Worm (Caenorhabditis elegans) whole organism, early embryonic: ENCODE data around the gene ssq-3.

Experiments used
- F13C5.2 ChIP-seq: sonication (generic microtip); optimal IDR thresholded peaks from 2 replicates; lab custom pipeline; 2017; ENCODE audit warnings: mild to moderate bottlenecking, missing genetic modification characterization, inconsistent platforms, missing compliant biosample characterization
- ama-1 ChIP-seq: fragments of 150-350 bp; optimal IDR thresholded peaks from 2 replicates; lab custom pipeline; 2014
- ceh-36 ChIP-seq: sonication (generic microtip); optimal IDR thresholded peaks from 2 replicates; lab custom pipeline; 2016; ENCODE audit warnings: missing genetic modification characterization, inconsistent platforms, missing compliant biosample characterization
- flt-1 ChIP-seq: fragments of 200-800 bp; sonication (Bioruptor generic); IDR thresholded peaks from 2 replicates; pipeline ENCODE4 v1.3.6; 2022; ENCODE audit warnings: missing genetic modification characterization, missing compliant biosample characterization
- scrt-1 ChIP-seq: fragments of 200-800 bp; sonication (Bioruptor generic); IDR thresholded peaks from 2 replicates; pipeline ENCODE4 v1.3.6; 2022; ENCODE audit warnings: missing genetic modification characterization, missing compliant biosample characterization
- sea-1 ChIP-seq: fragments of 200-800 bp; sonication (Bioruptor generic); conservative IDR thresholded peaks from 2 replicates; pipeline ENCODE4 v1.3.6; 2022; ENCODE audit warnings: missing genetic modification characterization, missing compliant biosample characterization

- no peak for TF ChIP-seq ama-1
- no peak for TF ChIP-seq F13C5.2 (tag; lab: Kevin White, UChicago)
- no peak for TF ChIP-seq flt-1
- no peak for TF ChIP-seq scrt-1 (GFP tag; lab: Robert Waterston, UW)
- TF ChIP-seq ceh-36 (tag; lab: Kevin White, UChicago): no peak
- TF ChIP-seq sea-1 (GFP tag; lab: Robert Waterston, UW): no peak
These were observed 33.4 kb downstream of the ssq-3 start, which contains the start of gene hecd-1 for ce11 chrIV:7144670-7145257.
